Fruit fly (Drosophila melanogaster) whole organism: ENCODE measurements around the gene RpL26.

Experiments
- CG8478 ChIP-seq: fragments of >200 bp; optimal IDR thresholded peaks from 2 replicates; lab custom pipeline; 2018; ENCODE audit warnings: inconsistent platforms
- Dll ChIP-seq: fragments of >200 bp; optimal IDR thresholded peaks from 2 replicates; lab custom pipeline; 2017
- EcR ChIP-seq, 2 experiments: fragments of >200 bp; optimal IDR thresholded peaks; 2 replicates each; lab custom pipeline; 2017; ENCODE audit warnings: missing biosample characterization in 2 of 2, missing genetic modification characterization in 2 of 2, missing genetic modification reagents in 2 of 2
- pan ChIP-seq: fragments of >200 bp; optimal IDR thresholded peaks from 2 replicates; lab custom pipeline; 2017
- psq ChIP-seq: fragments of >200 bp; optimal IDR thresholded peaks from 2 replicates; lab custom pipeline; 2017
- usp ChIP-seq: fragments of >200 bp; optimal IDR thresholded peaks from 2 replicates; lab custom pipeline; 2017; ENCODE audit warnings: missing biosample characterization, missing genetic modification characterization, mixed read lengths

Gene RpL26

dm6 chr3L:18881613-18882012 lies 17.1 kb upstream of the RpL26 start:
- no peak for TF ChIP-seq usp (GFP tag; lab: Kevin White, UChicago)
- TF ChIP-seq pan (lab: Kevin White, UChicago), result no peak

DNA sequence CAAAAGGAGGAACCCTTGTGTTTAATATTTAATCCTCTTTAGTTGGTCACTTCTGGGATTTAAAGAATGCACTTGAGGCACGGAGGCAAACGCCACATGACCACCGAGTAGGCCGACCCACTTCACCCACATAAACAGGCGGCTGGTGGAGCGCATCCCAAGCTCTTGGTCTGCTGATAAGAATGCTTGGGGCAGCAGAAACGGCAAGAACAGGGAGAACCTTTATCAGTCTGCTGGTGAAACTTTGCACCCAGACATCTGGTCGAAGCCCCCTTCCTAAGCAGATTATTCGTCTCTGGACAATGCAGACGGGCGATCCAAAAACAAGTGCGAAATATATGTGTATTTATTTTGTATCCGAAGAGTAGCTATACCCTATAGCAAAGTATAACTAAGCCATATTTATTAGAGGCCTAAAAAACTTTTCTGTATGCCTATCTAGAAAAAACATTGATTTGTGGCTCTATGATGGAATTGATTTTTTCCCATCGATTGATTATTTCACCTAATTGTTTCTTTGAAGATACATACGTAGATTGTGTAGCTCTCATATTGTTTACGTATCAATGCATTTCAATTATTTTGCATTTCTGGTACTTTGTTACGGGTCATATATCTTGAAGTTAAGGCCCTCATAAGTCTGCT lies 9.3 kb upstream of the RpL26 start:
- TF ChIP-seq Dll (lab: Kevin White, UChicago), result no peak
- no peak for TF ChIP-seq psq
- TF ChIP-seq pan (lab: Kevin White, UChicago), result no peak
- TF ChIP-seq usp (GFP tag; lab: Kevin White, UChicago), result no peak
- TF ChIP-seq CG8478 (lab: Kevin White, UChicago), result no peak
- TF ChIP-seq EcR (GFP tag; optimal IDR thresholded peaks at IDR 0.05; lab: Kevin White, UChicago), result no peak

DNA sequence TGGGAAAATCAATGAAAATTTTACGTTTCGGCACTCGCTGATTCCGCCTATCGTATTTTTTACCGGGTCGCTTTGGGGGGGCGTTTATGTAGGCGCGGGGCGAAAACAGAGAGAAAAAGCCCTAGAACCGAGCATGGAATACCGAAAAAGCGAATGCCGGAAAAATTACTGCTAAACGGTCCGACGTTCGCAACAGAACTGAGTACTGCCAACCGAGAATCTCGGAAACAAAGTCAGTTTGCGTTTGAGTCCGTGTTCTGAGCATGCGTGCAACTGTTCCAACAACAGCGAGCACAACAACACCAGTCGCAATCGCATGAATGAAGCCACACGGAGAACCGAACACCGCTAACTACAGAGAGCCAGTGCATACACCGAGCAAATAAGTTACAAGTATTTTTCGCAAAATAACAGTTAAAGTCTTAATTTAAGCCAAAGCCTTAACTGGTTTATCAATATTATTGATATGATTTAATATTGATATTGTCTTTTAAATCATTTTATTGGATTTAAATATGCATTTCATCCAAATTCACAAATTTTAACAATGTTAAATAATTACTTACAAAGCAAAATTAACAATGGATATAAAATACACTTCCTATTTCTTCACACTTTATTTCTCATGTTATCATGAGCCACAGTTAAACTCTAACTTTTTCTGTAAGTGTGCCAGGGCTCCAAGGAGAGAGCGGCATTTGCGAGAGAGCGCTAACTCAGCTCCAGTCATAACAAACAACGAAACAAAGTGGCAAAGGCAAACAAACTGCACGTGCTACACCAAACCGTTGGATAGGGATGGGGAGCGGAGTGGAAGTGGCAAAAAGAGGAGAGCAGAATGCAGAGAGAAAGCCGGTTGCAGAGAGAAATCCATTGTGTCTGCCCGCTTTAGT lies 8.1 kb upstream of the RpL26 start, which contains the start of gene CG3961:
CG3961 (minus strand) TSS at position 201 of the 893 bp plus-strand sequence.
- TF ChIP-seq CG8478 (lab: Kevin White, UChicago) (no peak), EcR (GFP tag; optimal IDR thresholded peaks at IDR 0.05; lab: Kevin White, UChicago) (no peak), psq (no peak), pan (lab: Kevin White, UChicago) (no peak), usp (GFP tag; lab: Kevin White, UChicago) (no peak), Dll (lab: Kevin White, UChicago) (no peak)

DNA sequence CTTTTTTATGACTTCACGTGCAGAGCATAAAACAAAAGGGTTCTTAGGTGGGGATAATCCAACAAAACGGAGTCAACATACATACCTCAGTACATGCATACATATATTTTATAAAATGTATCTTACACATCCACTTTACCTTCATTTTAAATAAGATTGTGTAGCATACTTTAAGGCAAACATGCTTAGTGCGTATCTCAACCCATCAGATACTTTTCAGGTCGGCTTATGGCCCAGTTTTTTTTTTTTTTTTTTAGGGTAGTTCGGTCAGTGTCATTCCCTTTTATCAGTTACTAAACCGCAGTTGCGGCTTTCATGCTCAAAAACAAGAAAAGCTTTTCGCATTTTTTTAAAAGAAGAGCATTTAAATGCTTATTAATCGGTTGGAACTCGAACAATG lies 6.7 kb upstream of the RpL26 start, which contains the start of gene NijB:
NijB (plus strand) TSS at position 398 of the 400 bp plus-strand sequence.
- TF ChIP-seq EcR (GFP tag; optimal IDR thresholded peaks at IDR 0.05; lab: Kevin White, UChicago), result no peak
- no peak for TF ChIP-seq Dll (lab: Kevin White, UChicago)
- no peak for TF ChIP-seq psq
- TF ChIP-seq pan (lab: Kevin White, UChicago), result no peak
- no peak for TF ChIP-seq CG8478 (lab: Kevin White, UChicago)
- no peak for TF ChIP-seq usp (GFP tag; lab: Kevin White, UChicago)

dm6 chr3L:18895079-18895478 lies 3.6 kb upstream of the RpL26 start:
- TF ChIP-seq EcR (GFP tag; optimal IDR thresholded peaks at IDR 0.05; lab: Kevin White, UChicago) (no peak), pan (lab: Kevin White, UChicago) (no peak), usp (GFP tag; lab: Kevin White, UChicago) (no peak), psq (no peak), CG8478 (lab: Kevin White, UChicago) (no peak), Dll (lab: Kevin White, UChicago) (no peak)

dm6 chr3L:18896297-18896863 lies 2.3 kb upstream of the RpL26 start:
- TF ChIP-seq pan (lab: Kevin White, UChicago), result no peak
- no peak for TF ChIP-seq Dll (lab: Kevin White, UChicago)
- no peak for TF ChIP-seq EcR (GFP tag; optimal IDR thresholded peaks at IDR 0.05; lab: Kevin White, UChicago)
- TF ChIP-seq psq, result no peak
- no peak for TF ChIP-seq CG8478 (lab: Kevin White, UChicago)
- TF ChIP-seq usp (GFP tag; lab: Kevin White, UChicago), result no peak

DNA sequence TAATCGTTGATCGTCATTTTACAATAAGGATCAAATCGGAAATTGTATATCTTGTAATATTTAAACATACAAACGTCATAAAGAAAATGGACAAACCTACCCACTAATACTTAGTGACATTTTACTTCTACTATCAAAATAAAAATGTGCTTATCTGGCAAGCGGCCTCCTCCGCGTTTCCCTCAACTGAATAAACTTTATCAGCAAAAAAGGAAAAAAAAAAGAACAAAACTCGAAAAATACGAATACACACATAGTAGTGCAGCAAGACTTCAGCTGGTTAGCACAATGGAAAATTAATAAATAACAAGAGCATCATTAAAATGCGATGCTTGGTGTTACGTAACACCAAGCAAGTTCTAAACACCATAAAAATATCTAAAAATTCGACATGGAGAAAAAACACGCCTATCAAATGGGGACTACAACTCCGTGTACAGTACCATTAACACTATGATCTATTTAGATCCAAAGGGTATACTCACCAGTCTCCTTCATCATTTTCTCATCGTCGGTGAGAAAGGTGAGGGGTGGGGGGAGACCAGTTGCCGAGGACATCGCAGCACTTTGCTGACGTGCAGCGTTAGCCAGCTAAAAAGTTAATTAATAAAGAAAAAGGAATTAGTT lies 1.1 kb upstream of the RpL26 start:
- TF ChIP-seq pan (lab: Kevin White, UChicago), result no peak
- no peak for TF ChIP-seq EcR (GFP tag; optimal IDR thresholded peaks at IDR 0.05; lab: Kevin White, UChicago)
- no peak for TF ChIP-seq psq
- TF ChIP-seq CG8478 (lab: Kevin White, UChicago), result no peak
- no peak for TF ChIP-seq usp (GFP tag; lab: Kevin White, UChicago)
- TF ChIP-seq Dll (lab: Kevin White, UChicago), result no peak

DNA sequence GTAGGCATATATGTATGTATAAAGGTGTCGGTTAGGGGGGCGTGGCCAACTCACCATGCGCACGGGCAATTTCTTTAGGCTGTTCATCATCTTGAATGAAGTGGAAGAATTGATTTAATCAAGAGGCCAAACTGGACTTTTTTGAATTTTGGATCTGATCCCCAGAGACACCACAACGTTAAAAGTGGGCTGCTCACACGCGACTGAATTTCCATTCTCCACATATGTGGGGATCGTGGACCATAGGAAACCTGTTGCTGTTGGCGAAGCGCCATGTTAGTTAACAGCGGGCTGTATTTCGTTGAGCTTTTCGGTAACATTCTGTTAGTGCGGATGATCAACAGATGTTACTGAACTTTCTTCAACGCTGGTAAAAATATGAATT lies 597 bp upstream of the RpL26 start, which contains the start of gene CG3902:
CG3902 (minus strand) TSS at position 208 of the 385 bp plus-strand sequence.
- TF ChIP-seq pan (lab: Kevin White, UChicago), result no peak

DNA sequence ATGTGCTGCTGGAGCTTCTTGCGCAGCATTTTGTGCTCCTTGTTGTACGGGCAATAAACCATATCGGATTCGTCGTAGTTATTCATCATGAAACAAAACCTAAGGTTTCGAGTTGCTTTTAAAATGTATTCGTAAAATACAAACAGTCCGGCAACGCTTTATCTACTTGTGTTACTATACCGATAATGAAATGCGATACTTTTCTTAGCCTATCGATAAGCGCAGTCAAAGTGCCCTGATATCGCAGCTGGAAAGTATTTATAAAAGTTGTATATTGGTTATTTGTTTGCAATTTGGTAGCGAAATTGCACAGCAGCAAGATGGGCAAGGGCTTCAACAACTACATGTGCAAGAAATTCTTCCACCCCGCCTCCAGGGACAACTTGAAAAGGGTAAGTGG lies 2.7 kb downstream of the RpL26 start, which contains the start of the genes arx and CG6843:
arx (minus strand) TSS at position 144 of the 400 bp plus-strand sequence.
CG6843 (plus strand) TSS at position 184 of the 400 bp plus-strand sequence.
- TF ChIP-seq pan (lab: Kevin White, UChicago), result no peak
- no peak for TF ChIP-seq EcR (GFP tag; optimal IDR thresholded peaks at IDR 0.05; lab: Kevin White, UChicago)

- TF ChIP-seq psq (no peak), CG8478 (lab: Kevin White, UChicago) (no peak), usp (GFP tag; lab: Kevin White, UChicago) (no peak), EcR (GFP tag; optimal IDR thresholded peaks at IDR 0.05; lab: Kevin White, UChicago) (no peak), Dll (lab: Kevin White, UChicago) (no peak), pan (lab: Kevin White, UChicago) (no peak)
Observed at dm6 chr3L:18904772-18905601, 6.3 kb downstream of the RpL26 start, which contains the start of the genes CSN1b and Prp6. Gene CSN1b, minus strand, starts transcription at chr3L:18904930. Gene Prp6, plus strand, starts transcription at chr3L:18905372.
